Worm (Caenorhabditis elegans) whole organism, early embryonic: ENCODE measurements around the gene nspb-8.

ENCODE experiments used
- ceh-13 ChIP-seq: fragments of 200-800 bp; sonication (Bioruptor generic); optimal IDR thresholded peaks from 2 replicates; lab custom pipeline; 2018; ENCODE audit warnings: mild to moderate bottlenecking, missing genetic modification characterization, missing compliant biosample characterization
- pes-1 ChIP-seq: fragments of 200-800 bp; sonication (Bioruptor generic); IDR thresholded peaks from 2 replicates; pipeline ENCODE4 v1.3.6; 2022; ENCODE audit warnings: missing genetic modification reagents, missing genetic modification characterization, missing compliant biosample characterization

- no peak for TF ChIP-seq pes-1 (GFP tag; lab: Robert Waterston, UW)
- no peak for TF ChIP-seq ceh-13 (GFP tag; lab: Kevin White, UChicago)
Observed at ce11 chrII:14588162-14588561, 7.7 kb upstream of the nspb-8 start, which contains the start of gene nspb-10.
